Fruit fly (Drosophila melanogaster): ENCODE data around the gene Uch-L5.

The Uch-L5 gene

DNA sequence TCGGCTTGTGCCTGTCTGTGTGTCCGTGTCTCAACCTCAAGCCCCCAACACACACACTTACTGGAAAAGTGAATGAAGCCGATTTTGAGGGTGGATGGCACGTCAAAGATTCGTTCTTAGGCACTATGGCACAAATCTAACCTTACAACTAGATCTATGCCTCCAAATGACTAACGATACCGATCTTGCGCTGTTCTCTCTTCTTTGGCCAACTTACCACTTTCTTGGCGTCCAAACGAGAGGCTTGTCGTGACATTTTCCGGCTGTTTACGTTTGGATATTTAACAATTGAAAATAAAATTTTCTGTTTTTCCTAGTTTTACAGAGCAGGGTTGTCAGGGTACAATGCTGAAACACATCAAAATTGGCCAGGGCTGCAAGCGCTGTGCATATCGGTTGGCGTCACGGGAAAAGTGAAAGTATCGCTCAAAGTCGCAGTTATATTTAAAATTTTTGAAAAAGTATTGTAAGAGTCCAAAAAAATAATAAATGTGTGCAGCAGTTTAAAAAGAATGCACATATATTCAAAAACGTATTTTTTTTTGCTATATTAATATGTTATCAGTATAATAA, 34.8 kb downstream of the Uch-L5 start, which contains the start of the genes Bet3 and Nf-YA (continued):
- TF ChIP-seq CG10543 (GFP tag; optimal IDR thresholded peaks at IDR 0.05) = peak; percentile 36
- peak; percentile 84 for TF ChIP-seq sna (GFP tag; IDR thresholded peaks at IDR 0.05; ENCODE audit: partially characterized antibody)
- peak; percentile 45 for TF ChIP-seq CG10366 (GFP tag; IDR thresholded peaks at IDR 0.05)
- peak; percentile 61 for TF ChIP-seq CG11247 (GFP tag; IDR thresholded peaks at IDR 0.05)
- TF ChIP-seq zfh2 (GFP tag; optimal IDR thresholded peaks at IDR 0.05) = peak; percentile 51
- TF ChIP-seq Elba2 (GFP tag; optimal IDR thresholded peaks at IDR 0.05) = peak; percentile 7
- TF ChIP-seq Blimp-1 (GFP tag; optimal IDR thresholded peaks at IDR 0.05) = peak; percentile 99
- peak; percentile 98 for TF ChIP-seq Myb (GFP tag; optimal IDR thresholded peaks at IDR 0.05)
- peak; percentile 39 to 51 for TF ChIP-seq Pdp1 (GFP tag; optimal IDR thresholded peaks at IDR 0.05)
- TF ChIP-seq MESR4 (GFP tag; optimal IDR thresholded peaks at IDR 0.05) = peak; percentile 92

DNA sequence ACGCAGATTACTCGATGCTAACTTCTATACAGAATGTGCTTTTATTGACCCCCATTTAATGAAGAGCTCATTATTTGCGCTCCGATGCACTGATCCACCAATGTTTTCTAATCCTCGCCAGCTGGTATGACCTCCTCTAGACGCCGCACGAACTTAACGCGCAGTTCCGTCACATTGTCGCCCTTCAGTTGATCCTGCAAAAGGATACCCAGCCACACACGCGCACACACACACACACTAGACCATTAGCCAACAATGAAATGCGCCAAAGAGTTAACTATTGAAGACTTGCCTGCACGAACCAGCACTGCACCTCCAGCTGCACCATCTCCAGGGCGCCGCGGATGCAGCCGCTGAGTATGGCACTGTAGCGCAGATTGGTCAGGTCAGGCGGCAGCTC, 37.9 kb downstream of the Uch-L5 start:
- TF ChIP-seq tup (GFP tag; optimal IDR thresholded peaks at IDR 0.05) = no peak
- peak; percentile 68 for TF ChIP-seq Ets65A (GFP tag)
- no peak for TF ChIP-seq ato (GFP tag; IDR thresholded peaks at IDR 0.05; ENCODE audit: partially characterized antibody)
- TF ChIP-seq vvl (GFP tag; IDR thresholded peaks at IDR 0.05) = no peak
- 0 out of 3 replicates have a peak, but pooled peaks have one; percentile 28 for TF ChIP-seq hb (GFP tag; IDR thresholded peaks at IDR 0.05; ENCODE audit: partially characterized antibody)
- TF ChIP-seq nau (GFP tag; optimal IDR thresholded peaks at IDR 0.05) = no peak
- 0 out of 4 replicates have a peak, but pooled peaks have one; percentile 29 for TF ChIP-seq chinmo (GFP tag; IDR thresholded peaks at IDR 0.05; ENCODE audit: partially characterized antibody)
- TF ChIP-seq CG16813 (GFP tag; IDR thresholded peaks at IDR 0.05; ENCODE audit: partially characterized antibody) = 0 out of 3 replicates have a peak, but pooled peaks have one; percentile 36
- TF ChIP-seq CG34422 (GFP tag; IDR thresholded peaks at IDR 0.05) = no peak
- TF ChIP-seq luna (GFP tag; optimal IDR thresholded peaks at IDR 0.05) = no peak
- no peak for TF ChIP-seq chn (GFP tag; optimal IDR thresholded peaks at IDR 0.05)
- peak; percentile 63 for TF ChIP-seq Med (GFP tag)
- TF ChIP-seq lbe (GFP tag; optimal IDR thresholded peaks at IDR 0.05) = no peak
- no peak for TF ChIP-seq fd64A (GFP tag; optimal IDR thresholded peaks at IDR 0.05)
- no peak for TF ChIP-seq sens (GFP tag)

DNA sequence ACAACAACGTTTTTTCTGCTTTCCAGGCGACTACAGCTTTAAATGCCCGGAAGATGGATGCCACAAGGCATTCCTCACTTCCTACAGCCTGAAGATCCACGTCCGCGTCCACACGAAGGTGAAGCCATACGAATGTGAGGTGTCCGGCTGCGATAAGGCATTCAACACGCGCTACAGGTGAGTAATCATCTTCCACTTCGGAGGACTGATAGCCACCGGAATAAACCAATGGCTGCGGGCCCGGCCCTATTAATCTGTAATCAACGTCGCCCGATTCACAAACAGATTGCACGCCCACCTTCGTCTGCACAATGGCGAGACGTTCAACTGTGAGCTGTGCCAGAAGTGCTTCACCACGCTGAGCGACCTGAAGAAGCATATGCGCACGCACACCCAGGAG, 40.9 kb downstream of the Uch-L5 start:
- TF ChIP-seq chm (GFP tag; IDR thresholded peaks at IDR 0.05) = 0 out of 2 replicates have a peak, but pooled peaks have one; percentile 19
- peak; percentile 14; the same call in 1 of the 2 replicates for TF ChIP-seq Nf-YA (GFP tag; IDR thresholded peaks at IDR 0.05)
- peak; percentile 54 for TF ChIP-seq Nf-YB (GFP tag; optimal IDR thresholded peaks at IDR 0.05)
- no peak for TF ChIP-seq CG13894 (tag; optimal IDR thresholded peaks at IDR 0.05)
- no peak for TF ChIP-seq CG2199 (GFP tag; IDR thresholded peaks at IDR 0.05)
- peak; percentile 13 for TF ChIP-seq HmgZ (tag; optimal IDR thresholded peaks at IDR 0.05)
- no peak for TF ChIP-seq Rfx (GFP tag; IDR thresholded peaks at IDR 0.05)
- no peak for TF ChIP-seq Gsc (GFP tag; IDR thresholded peaks at IDR 0.05)
- peak; percentile 3 for TF ChIP-seq cwo (GFP tag; optimal IDR thresholded peaks at IDR 0.05)
- no peak for TF ChIP-seq gro (GFP tag; optimal IDR thresholded peaks at IDR 0.05)
- no peak for TF ChIP-seq Sox102F (GFP tag; optimal IDR thresholded peaks at IDR 0.05)
- TF ChIP-seq CG10147 (GFP tag; optimal IDR thresholded peaks at IDR 0.05) = no peak
- TF ChIP-seq dati (GFP tag; IDR thresholded peaks at IDR 0.05) = no peak
- TF ChIP-seq sr (GFP tag; IDR thresholded peaks at IDR 0.05) = 0 out of 3 replicates have a peak, but pooled peaks have one; percentile 24
- TF ChIP-seq CG16863 (GFP tag; optimal IDR thresholded peaks at IDR 0.05) = no peak
- TF ChIP-seq zfh2 (GFP tag; optimal IDR thresholded peaks at IDR 0.05) = no peak
- TF ChIP-seq lbe (GFP tag; optimal IDR thresholded peaks at IDR 0.05) = no peak
- no peak for TF ChIP-seq Hmr (GFP tag; optimal IDR thresholded peaks at IDR 0.05)
- TF ChIP-seq ERR (GFP tag; optimal IDR thresholded peaks at IDR 0.05) = no peak
- no peak for TF ChIP-seq TFAM (GFP tag; optimal IDR thresholded peaks at IDR 0.05)
- TF ChIP-seq insv (GFP tag; optimal IDR thresholded peaks at IDR 0.05) = no peak
- TF ChIP-seq GATAe (GFP tag; conservative IDR thresholded peaks at IDR 0.05) = peak; percentile 37; the same call in 1 of the 2 replicates
- TF ChIP-seq tll (GFP tag; optimal IDR thresholded peaks at IDR 0.05) = no peak
- no peak for TF ChIP-seq pfk (GFP tag; optimal IDR thresholded peaks at IDR 0.05)
